Fruit fly (Drosophila melanogaster) whole organism, embryonic: ENCODE results near the gene CG4957.

ENCODE experiments used
- Adf1 ChIP-seq: fragments of 200-800 bp; sonication (Bioruptor generic); IDR thresholded peaks from 2 replicates; pipeline ENCODE4 v1.3.6; 2022; ENCODE audit warnings: missing biosample characterization, missing genetic modification characterization
- Atf3 ChIP-seq: fragments of 200-800 bp; sonication (Bioruptor generic); optimal IDR thresholded peaks from 3 replicates; lab custom pipeline; 2016; ENCODE audit warnings: missing biosample characterization, missing genetic modification characterization
- CG11695 ChIP-seq: fragments of 200-800 bp; sonication (Bioruptor generic); IDR thresholded peaks from 3 replicates; pipeline ENCODE4 v1.3.6; 2022; ENCODE audit warnings: missing biosample characterization, missing genetic modification characterization
- CG12219 ChIP-seq: fragments of 200-800 bp; sonication (Bioruptor generic); optimal IDR thresholded peaks from 3 replicates; lab custom pipeline; 2018; ENCODE audit warnings: missing biosample characterization, mild to moderate bottlenecking, missing genetic modification characterization
- CG12299 ChIP-seq: fragments of 200-800 bp; sonication (Bioruptor generic); optimal IDR thresholded peaks from 2 replicates; lab custom pipeline; 2018; ENCODE audit warnings: missing biosample characterization, mild to moderate bottlenecking, missing genetic modification characterization
- CG12942 ChIP-seq: fragments of 200-800 bp; sonication (Bioruptor generic); optimal IDR thresholded peaks from 3 replicates; lab custom pipeline; 2016; ENCODE audit warnings: missing biosample characterization, missing genetic modification characterization
- CG13287 ChIP-seq: fragments of 200-800 bp; sonication (Bioruptor generic); IDR thresholded peaks from 2 replicates; pipeline ENCODE4 v1.3.6; 2022; ENCODE audit warnings: missing biosample characterization, missing genetic modification characterization; ENCODE audit not compliant: partially characterized antibody
- CG17568 ChIP-seq: fragments of 200-800 bp; sonication (Bioruptor generic); optimal IDR thresholded peaks from 2 replicates; lab custom pipeline; 2018; ENCODE audit warnings: missing biosample characterization, mild to moderate bottlenecking, missing genetic modification characterization, moderate library complexity
- CG17612 ChIP-seq: fragments of 200-800 bp; sonication (Bioruptor generic); IDR thresholded peaks from 2 replicates; pipeline ENCODE4 v1.3.6; 2022; ENCODE audit warnings: missing biosample characterization, missing genetic modification characterization
- CG18262 ChIP-seq: fragments of 200-800 bp; optimal IDR thresholded peaks from 3 replicates; lab custom pipeline; 2019; ENCODE audit warnings: missing biosample characterization, mild to moderate bottlenecking, missing genetic modification characterization, moderate library complexity
- CG18599 ChIP-seq: fragments of 200-800 bp; sonication (Bioruptor generic); optimal IDR thresholded peaks from 3 replicates; lab custom pipeline; 2017; ENCODE audit warnings: missing biosample characterization, missing genetic modification characterization, mild to moderate bottlenecking, moderate library complexity, missing genetic modification reagents
- CG2202 ChIP-seq: fragments of 200-800 bp; sonication (Bioruptor generic); optimal IDR thresholded peaks from 2 replicates; lab custom pipeline; 2018; ENCODE audit warnings: missing biosample characterization, mild to moderate bottlenecking, missing genetic modification characterization
- CG2875 ChIP-seq: fragments of 200-800 bp; sonication (Bioruptor generic); optimal IDR thresholded peaks from 2 replicates; lab custom pipeline; 2017; ENCODE audit warnings: missing biosample characterization, mild to moderate bottlenecking, missing genetic modification characterization, missing genetic modification reagents
- CG30431 ChIP-seq: fragments of 200-800 bp; sonication (Bioruptor generic); optimal IDR thresholded peaks from 2 replicates; lab custom pipeline; 2017; ENCODE audit warnings: missing biosample characterization, missing genetic modification characterization
- CG3065 ChIP-seq: fragments of 200-800 bp; sonication (Bioruptor generic); optimal IDR thresholded peaks from 2 replicates; lab custom pipeline; 2016; ENCODE audit warnings: missing biosample characterization, missing genetic modification characterization
- CG33213 ChIP-seq: fragments of 200-800 bp; sonication (Bioruptor generic); optimal IDR thresholded peaks from 3 replicates; lab custom pipeline; 2016; ENCODE audit warnings: missing biosample characterization, missing genetic modification characterization
- CG33557 ChIP-seq: fragments of 200-800 bp; sonication (Bioruptor generic); optimal IDR thresholded peaks from 2 replicates; lab custom pipeline; 2019; ENCODE audit warnings: missing biosample characterization, mild to moderate bottlenecking, missing genetic modification characterization, moderate library complexity
- CG3995 ChIP-seq: fragments of 200-800 bp; sonication (Bioruptor generic); optimal IDR thresholded peaks from 3 replicates; lab custom pipeline; 2016; ENCODE audit warnings: missing biosample characterization, missing genetic modification characterization
- CG4404 ChIP-seq: fragments of 200-800 bp; sonication (Bioruptor generic); IDR thresholded peaks from 2 replicates; pipeline ENCODE4 v1.3.6; 2022; ENCODE audit warnings: missing biosample characterization, missing genetic modification characterization
- CG4617 ChIP-seq: fragments of 200-800 bp; sonication (Bioruptor generic); optimal IDR thresholded peaks from 3 replicates; lab custom pipeline; 2016; ENCODE audit warnings: missing biosample characterization, missing genetic modification characterization, borderline replicate concordance
- CG7987 ChIP-seq: fragments of 200-800 bp; sonication (Bioruptor generic); optimal IDR thresholded peaks from 2 replicates; lab custom pipeline; 2018; ENCODE audit warnings: missing biosample characterization, mild to moderate bottlenecking, missing genetic modification characterization, moderate library complexity
- CHES-1-like ChIP-seq: fragments of 200-800 bp; sonication (Bioruptor generic); optimal IDR thresholded peaks from 2 replicates; lab custom pipeline; 2016; ENCODE audit warnings: missing biosample characterization, missing genetic modification characterization
- CoRest ChIP-seq: fragments of 200-800 bp; sonication (Bioruptor generic); optimal IDR thresholded peaks from 3 replicates; lab custom pipeline; 2018; ENCODE audit warnings: missing biosample characterization, mild to moderate bottlenecking, missing genetic modification characterization, moderate library complexity
- Fer2 ChIP-seq: fragments of 200-800 bp; sonication (Bioruptor generic); optimal IDR thresholded peaks from 2 replicates; lab custom pipeline; 2018; ENCODE audit warnings: missing biosample characterization, mild to moderate bottlenecking, missing genetic modification characterization, moderate library complexity
- HLH3B ChIP-seq: fragments of 200-800 bp; sonication (Bioruptor generic); IDR thresholded peaks from 2 replicates; pipeline ENCODE4 v1.3.6; 2022; ENCODE audit warnings: missing biosample characterization, missing genetic modification characterization
- HLH4C ChIP-seq: fragments of 200-800 bp; sonication (Bioruptor generic); IDR thresholded peaks from 3 replicates; pipeline ENCODE4 v1.3.6; 2022; ENCODE audit warnings: missing biosample characterization, missing genetic modification characterization; ENCODE audit not compliant: partially characterized antibody
- Hr3 ChIP-seq: fragments of 200-800 bp; sonication (Bioruptor generic); optimal IDR thresholded peaks from 3 replicates; lab custom pipeline; 2016; ENCODE audit warnings: missing biosample characterization, missing genetic modification characterization
- Jarid2 ChIP-seq: fragments of 200-800 bp; sonication (Bioruptor generic); optimal IDR thresholded peaks from 3 replicates; lab custom pipeline; 2017; ENCODE audit warnings: mild to moderate bottlenecking, missing biosample characterization, missing genetic modification reagents, missing genetic modification characterization
- Mrtf ChIP-seq: fragments of 200-800 bp; sonication (Bioruptor generic); IDR thresholded peaks from 3 replicates; pipeline ENCODE4 v1.3.6; 2022; ENCODE audit warnings: missing biosample characterization, missing genetic modification characterization
- Rx ChIP-seq: fragments of 200-800 bp; sonication (Bioruptor generic); IDR thresholded peaks from 2 replicates; pipeline ENCODE4 v1.3.6; 2022; ENCODE audit warnings: missing biosample characterization, missing genetic modification characterization
- cg ChIP-seq: fragments of 200-800 bp; sonication (Bioruptor generic); optimal IDR thresholded peaks from 3 replicates; lab custom pipeline; 2019; ENCODE audit warnings: missing biosample characterization, mild to moderate bottlenecking, missing genetic modification characterization, moderate library complexity
- ci ChIP-seq: fragments of 200-800 bp; sonication (Bioruptor generic); IDR thresholded peaks from 3 replicates; pipeline ENCODE4 v1.3.6; 2022; ENCODE audit warnings: missing biosample characterization, missing genetic modification characterization
- dan ChIP-seq: fragments of 200-800 bp; sonication (Bioruptor generic); IDR thresholded peaks from 2 replicates; pipeline ENCODE4 v1.3.6; 2022; ENCODE audit warnings: missing biosample characterization, missing genetic modification characterization
- dm ChIP-seq: fragments of 200-800 bp; sonication (Bioruptor generic); optimal IDR thresholded peaks from 3 replicates; lab custom pipeline; 2016; ENCODE audit warnings: missing biosample characterization, missing genetic modification characterization
- dmrt99B ChIP-seq: fragments of 200-800 bp; sonication (Bioruptor generic); optimal IDR thresholded peaks from 2 replicates; lab custom pipeline; 2018; ENCODE audit warnings: missing biosample characterization, mild to moderate bottlenecking, missing genetic modification characterization, moderate library complexity
- dpn ChIP-seq, 2 experiments: fragments of 200-800 bp; sonication (Bioruptor generic); optimal IDR thresholded peaks; 3 replicates each; lab custom pipeline; 2016; ENCODE audit warnings: missing biosample characterization in 2 of 2, missing genetic modification characterization in 2 of 2
- ewg ChIP-seq: fragments of 200-800 bp; sonication (Bioruptor generic); optimal IDR thresholded peaks from 3 replicates; lab custom pipeline; 2017; ENCODE audit warnings: mild to moderate bottlenecking, missing biosample characterization, missing genetic modification reagents, missing genetic modification characterization
- fd64A ChIP-seq: fragments of 200-800 bp; sonication (Bioruptor generic); optimal IDR thresholded peaks from 3 replicates; lab custom pipeline; 2018; ENCODE audit warnings: missing biosample characterization, mild to moderate bottlenecking, missing genetic modification characterization
- gcm ChIP-seq: fragments of 200-800 bp; sonication (Bioruptor generic); optimal IDR thresholded peaks from 2 replicates; lab custom pipeline; 2019; ENCODE audit warnings: missing biosample characterization, mild to moderate bottlenecking, missing genetic modification characterization, moderate library complexity
- gfzf ChIP-seq: fragments of 200-800 bp; sonication (Bioruptor generic); optimal IDR thresholded peaks from 2 replicates; lab custom pipeline; 2016; ENCODE audit warnings: missing biosample characterization, mild to moderate bottlenecking, missing genetic modification characterization, moderate library complexity
- hkb ChIP-seq, 2 experiments: fragments of 200-800 bp in 1 of 2; fragments of >200 bp in 1 of 2; sonication (Bioruptor generic) in 1 of 2; IDR thresholded peaks in 1 of 2; optimal IDR thresholded peaks in 1 of 2; 2 replicates each; pipeline versions ENCODE4 v1.3.6 to Lab custom; 2017 to 2022; ENCODE audit warnings: missing biosample characterization in 1 of 2, missing genetic modification characterization in 1 of 2
- jigr1 ChIP-seq: fragments of 200-800 bp; sonication (Bioruptor generic); IDR thresholded peaks from 3 replicates; pipeline ENCODE4 v1.3.6; 2022; ENCODE audit warnings: missing biosample characterization, missing genetic modification characterization
- kah ChIP-seq: fragments of 200-800 bp; sonication (Bioruptor generic); optimal IDR thresholded peaks from 2 replicates; lab custom pipeline; 2018; ENCODE audit warnings: missing biosample characterization, mild to moderate bottlenecking, missing genetic modification characterization
- lmd ChIP-seq: fragments of 200-800 bp; sonication (Bioruptor generic); IDR thresholded peaks from 2 replicates; pipeline ENCODE4 v1.3.6; 2022; ENCODE audit warnings: missing biosample characterization, missing genetic modification characterization
- pnt ChIP-seq: fragments of 200-800 bp; sonication (Bioruptor generic); optimal IDR thresholded peaks from 3 replicates; lab custom pipeline; 2016; ENCODE audit warnings: missing biosample characterization, missing genetic modification characterization
- row ChIP-seq: fragments of 200-800 bp; sonication (Bioruptor generic); IDR thresholded peaks from 3 replicates; pipeline ENCODE4 v1.3.6; 2022; ENCODE audit warnings: missing biosample characterization, missing genetic modification characterization
- scrt ChIP-seq: fragments of 200-800 bp; sonication (Bioruptor generic); optimal IDR thresholded peaks from 2 replicates; lab custom pipeline; 2018; ENCODE audit warnings: missing biosample characterization, mild to moderate bottlenecking, missing genetic modification characterization, moderate library complexity
- sens ChIP-seq: fragments of 200-800 bp; sonication (Bioruptor generic); peaks from one replicate; lab custom pipeline; 2016; ENCODE audit warnings: missing biosample characterization, missing genetic modification characterization
- sug ChIP-seq: fragments of 200-800 bp; optimal IDR thresholded peaks from 2 replicates; lab custom pipeline; 2019; ENCODE audit warnings: missing biosample characterization, mild to moderate bottlenecking, missing genetic modification characterization, moderate library complexity
- zfh2 ChIP-seq: fragments of 200-800 bp; sonication (Bioruptor generic); optimal IDR thresholded peaks from 2 replicates; lab custom pipeline; 2016; ENCODE audit warnings: missing biosample characterization, missing genetic modification characterization

The CG4957 gene

DNA sequence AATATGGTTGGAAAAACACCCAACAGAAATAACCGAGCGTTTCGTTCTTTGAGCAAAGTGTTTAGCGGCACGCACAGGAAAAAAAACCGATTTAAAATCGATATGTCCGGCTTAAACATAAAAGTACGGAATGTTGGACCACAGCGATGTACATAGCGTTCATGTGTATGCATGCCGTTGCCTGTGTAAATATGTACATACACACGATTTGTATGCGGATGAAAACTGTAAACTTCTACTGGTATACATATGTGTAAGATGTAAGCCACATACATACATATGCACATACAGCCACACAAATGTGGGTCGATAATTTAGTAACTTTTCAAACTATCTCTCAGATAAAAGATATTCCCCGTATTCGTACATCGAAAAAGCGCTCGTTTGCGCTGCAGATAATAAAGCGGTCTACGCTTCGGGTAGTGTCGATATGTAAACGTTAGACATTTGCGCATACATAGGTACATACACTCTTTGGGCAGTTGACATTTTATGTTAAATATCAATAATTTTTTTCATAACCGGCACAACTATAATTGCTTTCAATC lies 18.9 kb upstream of the CG4957 start (continued):
- TF ChIP-seq ci (GFP tag; lab: Robert Waterston, UW) (no peak; the same call in 2 of the 3 replicates), dm (GFP tag; lab: Kevin White, UChicago) (no peak), Fer2 (tag; lab: Kevin White, UChicago) (no peak), gcm (GFP tag; lab: Kevin White, UChicago) (no peak), CoRest (no peak), scrt (no peak), CG12942 (GFP tag; lab: Kevin White, UChicago) (no peak), CG4617 (no peak), lmd (no peak), CG13287 (GFP tag; lab: Robert Waterston, UW) (no peak), CG30431 (no peak), CG4404 (GFP tag; lab: Robert Waterston, UW) (no peak), CG12299 (tag; lab: Kevin White, UChicago) (peak; percentile 55), ewg (no peak), Hr3 (GFP tag; lab: Kevin White, UChicago) (no peak), Adf1 (no peak), Mrtf (GFP tag; lab: Robert Waterston, UW) (no peak), Jarid2 (GFP tag; lab: Kevin White, UChicago) (no peak), gfzf (GFP tag; lab: Kevin White, UChicago) (no peak), Rx (GFP tag; lab: Robert Waterston, UW) (no peak), cg (GFP tag; lab: Kevin White, UChicago) (peak; percentile 79), fd64A (GFP tag; lab: Kevin White, UChicago) (peak; percentile 75), CG18262 (tag; lab: Kevin White, UChicago) (peak; percentile 23), Atf3 (GFP tag; lab: Kevin White, UChicago) (no peak), dan (GFP tag; lab: Robert Waterston, UW) (no peak), hkb (optimal IDR thresholded peaks at IDR 0.05; lab: Kevin White, UChicago) (no peak), hkb (GFP tag; IDR thresholded peaks at IDR 0.05; lab: Robert Waterston, UW) (peak; percentile 42; the same call in 1 of the 2 replicates), CHES-1-like (GFP tag; lab: Kevin White, UChicago) (peak; percentile 15), sens (GFP tag; lab: Kevin White, UChicago) (peak; percentile 86), HLH4C (GFP tag; lab: Robert Waterston, UW) (no peak), kah (GFP tag; lab: Kevin White, UChicago) (peak; percentile 55), dmrt99B (no peak), row (GFP tag; lab: Robert Waterston, UW) (no peak), CG7987 (GFP tag; lab: Kevin White, UChicago) (peak; percentile 72), CG12219 (GFP tag; lab: Kevin White, UChicago) (peak; percentile 20), CG33213 (GFP tag; lab: Kevin White, UChicago) (peak; percentile 41), CG2875 (GFP tag; lab: Kevin White, UChicago) (peak; percentile 27), CG2202 (peak; percentile 30), sug (tag; lab: Kevin White, UChicago) (peak; percentile 16), CG17612 (GFP tag; lab: Robert Waterston, UW) (no peak), dpn (GFP tag; optimal IDR thresholded peaks at IDR 0.05; lab: Kevin White, UChicago) (no peak), HLH3B (peak; percentile 29; the same call in 1 of the 2 replicates), CG3065 (GFP tag; lab: Kevin White, UChicago) (no peak), zfh2 (GFP tag; lab: Kevin White, UChicago) (no peak), CG33557 (peak; percentile 87), CG18599 (GFP tag; lab: Kevin White, UChicago) (no peak), CG11695 (GFP tag; lab: Robert Waterston, UW) (peak; percentile 55; the same call in 1 of the 3 replicates), CG3995 (GFP tag; lab: Kevin White, UChicago) (no peak), pnt (GFP tag; lab: Kevin White, UChicago) (no peak), jigr1 (GFP tag; lab: Robert Waterston, UW) (no peak), CG17568 (peak; percentile 66)
